In the genomic region with DNA sequence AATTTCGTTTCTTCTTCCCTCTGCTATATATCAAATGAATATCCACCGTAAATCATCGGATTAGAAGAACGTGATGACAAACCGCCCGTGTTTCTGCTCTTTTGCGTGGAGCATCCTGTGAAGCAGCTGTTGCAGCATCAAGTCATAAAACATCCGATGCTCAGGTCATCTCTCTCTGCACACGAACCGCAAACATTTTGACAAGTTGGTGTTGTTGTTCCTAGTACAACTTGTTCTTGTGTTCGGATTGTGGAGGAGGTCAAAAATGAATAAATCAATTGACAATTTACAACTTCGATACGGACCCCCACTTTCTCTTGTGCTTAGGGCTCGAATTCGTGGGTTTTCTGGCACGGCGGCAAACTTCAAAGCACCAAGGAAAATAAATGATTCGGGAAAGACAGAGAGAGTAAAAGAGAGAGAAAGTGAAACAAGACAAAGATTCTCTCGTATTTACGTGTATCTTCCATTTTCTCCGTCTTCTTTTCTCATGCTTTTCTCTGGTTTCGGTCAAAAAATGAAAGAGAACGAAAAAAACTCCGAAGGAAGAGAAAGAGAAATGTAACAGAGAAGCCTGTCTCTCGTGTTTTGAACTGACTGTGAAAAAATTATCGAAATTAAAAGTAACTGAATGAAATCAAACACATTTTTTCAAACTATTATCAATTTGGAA, we compare ENCODE assay signal across 1 worm cellular context.
TF ChIP-seq lines count a peak whose summit lies in the region.

No protein-coding gene starts in this region.

TF ChIP-seq in whole organism, L1 larva, 84 proteins besides CTCF, POLR2A, EP300 and RAD21 (continued from another document):
- TF ChIP-seq sup-37 (GFP tag; optimal IDR thresholded peaks at IDR 0.05; lab: Kevin White, UChicago) = no peak
- TF ChIP-seq Y116A8C.19 (tag; optimal IDR thresholded peaks at IDR 0.05; lab: Kevin White, UChicago; ENCODE audit: borderline replicate concordance) = no peak
- TF ChIP-seq blmp-1 (tag; optimal IDR thresholded peaks at IDR 0.05; lab: Kevin White, UChicago) = peak; percentile 57
- no peak for TF ChIP-seq xbp-1 (tag; optimal IDR thresholded peaks at IDR 0.05; lab: Kevin White, UChicago)
- TF ChIP-seq ceh-82 (tag; optimal IDR thresholded peaks at IDR 0.05; lab: Kevin White, UChicago) = no peak
- no peak for TF ChIP-seq isw-1 (GFP tag; IDR thresholded peaks at IDR 0.05; lab: Robert Waterston, UW)
- TF ChIP-seq nhr-11 (tag; optimal IDR thresholded peaks at IDR 0.05; lab: Kevin White, UChicago) = no peak
- TF ChIP-seq elt-3 (tag; optimal IDR thresholded peaks at IDR 0.05; lab: Kevin White, UChicago) = no peak
- TF ChIP-seq ztf-4 (tag; optimal IDR thresholded peaks at IDR 0.05; lab: Kevin White, UChicago) = no peak
- TF ChIP-seq nhr-20 (tag; optimal IDR thresholded peaks at IDR 0.05; lab: Kevin White, UChicago) = no peak
- TF ChIP-seq pax-3 (tag; optimal IDR thresholded peaks at IDR 0.05; lab: Kevin White, UChicago) = no peak
- no peak for TF ChIP-seq ztf-11 (tag; optimal IDR thresholded peaks at IDR 0.05; lab: Kevin White, UChicago)
- TF ChIP-seq mep-1 (tag; optimal IDR thresholded peaks at IDR 0.05; lab: Kevin White, UChicago) = no peak
- peak; percentile 39 for TF ChIP-seq lin-14 (GFP tag; optimal IDR thresholded peaks at IDR 0.05; lab: Kevin White, UChicago)
- peak; percentile 51 for TF ChIP-seq nhr-71 (tag; optimal IDR thresholded peaks at IDR 0.05; lab: Kevin White, UChicago)
- no peak for TF ChIP-seq lin-13 (GFP tag; optimal IDR thresholded peaks at IDR 0.05; lab: Kevin White, UChicago)
- TF ChIP-seq sptf-1 (tag; optimal IDR thresholded peaks at IDR 0.05; lab: Kevin White, UChicago) = no peak
- no peak for TF ChIP-seq snpc-4 (tag; optimal IDR thresholded peaks at IDR 0.05; lab: Kevin White, UChicago)
- TF ChIP-seq unc-98 (GFP tag; IDR thresholded peaks at IDR 0.05; lab: Robert Waterston, UW) = no peak
- no peak for TF ChIP-seq unc-62 (GFP tag; optimal IDR thresholded peaks at IDR 0.05; lab: Kevin White, UChicago)
- TF ChIP-seq nhr-85 (tag; lab: Kevin White, UChicago) = peak; percentile 67
- peak; percentile 12 for TF ChIP-seq tbx-2 (tag; optimal IDR thresholded peaks at IDR 0.05; lab: Kevin White, UChicago)
- no peak for TF ChIP-seq ces-1 (GFP tag; optimal IDR thresholded peaks at IDR 0.05; lab: Kevin White, UChicago)
- TF ChIP-seq unc-30 (tag; optimal IDR thresholded peaks at IDR 0.05; lab: Kevin White, UChicago) = no peak
- no peak for TF ChIP-seq nhr-90 (tag; optimal IDR thresholded peaks at IDR 0.05; lab: Kevin White, UChicago; ENCODE audit: poor library complexity)
- no peak for TF ChIP-seq C16A3.4 (tag; optimal IDR thresholded peaks at IDR 0.05; lab: Kevin White, UChicago)
- TF ChIP-seq nhr-47 (tag; optimal IDR thresholded peaks at IDR 0.05; lab: Kevin White, UChicago) = no peak
- no peak for TF ChIP-seq jun-1 (tag; optimal IDR thresholded peaks at IDR 0.05; lab: Kevin White, UChicago)
- TF ChIP-seq alr-1 (tag; optimal IDR thresholded peaks at IDR 0.05; lab: Kevin White, UChicago; ENCODE audit: borderline replicate concordance) = no peak
- no peak for TF ChIP-seq pag-3 (tag; optimal IDR thresholded peaks at IDR 0.05; lab: Kevin White, UChicago; ENCODE audit: borderline replicate concordance, insufficient read depth)
- TF ChIP-seq rnt-1 (tag; optimal IDR thresholded peaks at IDR 0.05; lab: Kevin White, UChicago) = peak; percentile 80
- TF ChIP-seq unc-86 (tag; optimal IDR thresholded peaks at IDR 0.05; lab: Kevin White, UChicago) = no peak
- no peak for TF ChIP-seq aha-1 (tag; optimal IDR thresholded peaks at IDR 0.05; lab: Kevin White, UChicago)
- TF ChIP-seq ets-5 (GFP tag; IDR thresholded peaks at IDR 0.05; lab: Robert Waterston, UW) = no peak
- no peak for TF ChIP-seq hlh-17 (GFP tag; optimal IDR thresholded peaks at IDR 0.05; lab: Kevin White, UChicago; ENCODE audit: borderline replicate concordance)
- TF ChIP-seq ceh-8 (GFP tag; optimal IDR thresholded peaks at IDR 0.05; lab: Kevin White, UChicago) = no peak
- peak; percentile 13 for TF ChIP-seq dsc-1 (tag; optimal IDR thresholded peaks at IDR 0.05; lab: Kevin White, UChicago)
- no peak for TF ChIP-seq ceh-90 (tag; optimal IDR thresholded peaks at IDR 0.05; lab: Kevin White, UChicago)
- TF ChIP-seq nhr-19 (GFP tag; conservative IDR thresholded peaks at IDR 0.05; lab: Robert Waterston, UW) = no peak
- TF ChIP-seq grh-1 (GFP tag; IDR thresholded peaks at IDR 0.05; lab: Robert Waterston, UW) = no peak
- no peak for TF ChIP-seq egl-27 (tag; optimal IDR thresholded peaks at IDR 0.05; lab: Kevin White, UChicago)
- no peak for TF ChIP-seq nhr-237 (tag; optimal IDR thresholded peaks at IDR 0.05; lab: Kevin White, UChicago)
- TF ChIP-seq elt-2 (tag; optimal IDR thresholded peaks at IDR 0.05; lab: Kevin White, UChicago) = no peak
- no peak for TF ChIP-seq tlp-1 (tag; optimal IDR thresholded peaks at IDR 0.05; lab: Kevin White, UChicago)
- no peak for TF ChIP-seq lin-39 (tag; optimal IDR thresholded peaks at IDR 0.05; lab: Kevin White, UChicago)
- TF ChIP-seq fos-1 (tag; optimal IDR thresholded peaks at IDR 0.05; lab: Kevin White, UChicago) = no peak
- no peak for TF ChIP-seq snu-23 (GFP tag; optimal IDR thresholded peaks at IDR 0.05; lab: Kevin White, UChicago)
- TF ChIP-seq mab-9 (GFP tag; IDR thresholded peaks at IDR 0.05; lab: Robert Waterston, UW) = no peak
- TF ChIP-seq unc-130 (tag; optimal IDR thresholded peaks at IDR 0.05; lab: Kevin White, UChicago) = peak; percentile 10
- no peak for TF ChIP-seq vab-15 (tag; optimal IDR thresholded peaks at IDR 0.05; lab: Kevin White, UChicago)
- no peak for TF ChIP-seq zag-1 (tag; optimal IDR thresholded peaks at IDR 0.05; lab: Kevin White, UChicago)
- TF ChIP-seq C34B4.2 (tag; optimal IDR thresholded peaks at IDR 0.05; lab: Kevin White, UChicago) = no peak
- TF ChIP-seq lir-3 (tag; optimal IDR thresholded peaks at IDR 0.05; lab: Kevin White, UChicago; ENCODE audit: poor library complexity) = no peak
- no peak for TF ChIP-seq ceh-88 (GFP tag; IDR thresholded peaks at IDR 0.05; lab: Robert Waterston, UW)
- TF ChIP-seq mdl-1 (tag; optimal IDR thresholded peaks at IDR 0.05; lab: Kevin White, UChicago) = no peak
- TF ChIP-seq hpl-2 (GFP tag; optimal IDR thresholded peaks at IDR 0.05; lab: Kevin White, UChicago) = no peak
- TF ChIP-seq ceh-63 (GFP tag; optimal IDR thresholded peaks at IDR 0.05; lab: Kevin White, UChicago) = no peak
- TF ChIP-seq zip-4 (GFP tag; optimal IDR thresholded peaks at IDR 0.05; lab: Kevin White, UChicago) = no peak
- no peak for TF ChIP-seq lin-35 (GFP tag; optimal IDR thresholded peaks at IDR 0.05; lab: Kevin White, UChicago)
- no peak for TF ChIP-seq ama-1 (optimal IDR thresholded peaks at IDR 0.05; lab: Kevin White, UChicago)
- no peak for TF ChIP-seq nhr-76 (tag; optimal IDR thresholded peaks at IDR 0.05; lab: Kevin White, UChicago)
- no peak for TF ChIP-seq sox-4 (tag; optimal IDR thresholded peaks at IDR 0.05; lab: Kevin White, UChicago)
- no peak for TF ChIP-seq irx-1 (tag; optimal IDR thresholded peaks at IDR 0.05; lab: Kevin White, UChicago)
- no peak for TF ChIP-seq aly-2 (tag; optimal IDR thresholded peaks at IDR 0.05; lab: Kevin White, UChicago)
